Worm (Caenorhabditis elegans): ENCODE results near the gene T13H5.8.

DNA sequence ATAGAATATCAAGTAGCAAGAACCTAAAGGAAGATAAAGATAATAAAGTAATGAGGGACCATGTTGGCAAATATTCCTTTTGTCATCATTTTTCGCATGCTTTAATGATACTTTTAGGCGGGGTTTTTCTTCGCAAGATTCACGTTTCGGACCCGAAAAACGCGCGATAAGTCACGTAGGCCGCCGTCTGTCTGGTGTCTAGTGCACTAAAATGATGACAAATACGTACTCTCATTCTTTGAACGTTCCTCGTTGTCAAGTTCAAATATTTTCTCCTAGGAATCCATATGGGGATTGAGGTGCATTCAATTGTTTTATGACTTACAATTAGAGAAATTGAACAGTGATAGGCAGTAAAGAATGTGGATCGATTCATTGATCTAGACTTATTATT, 34.5 kb upstream of the T13H5.8 start, which contains the start of gene taap-1:
- TF ChIP-seq unc-62 (GFP tag; optimal IDR thresholded peaks at IDR 0.05 in 1 of 2) (no peak), unc-62 (tag; optimal IDR thresholded peaks at IDR 0.05) (no peak), egl-43 (GFP tag; IDR thresholded peaks at IDR 0.05) (no peak), ZK546.5 (tag; optimal IDR thresholded peaks at IDR 0.05) (no peak), egl-27 (tag; optimal IDR thresholded peaks at IDR 0.05) (no peak), set-16 (GFP tag; IDR thresholded peaks at IDR 0.05) (no peak), zag-1 (tag; optimal IDR thresholded peaks at IDR 0.05) (no peak), tag-97 (GFP tag; IDR thresholded peaks at IDR 0.05) (no peak), unc-130 (GFP tag; optimal IDR thresholded peaks at IDR 0.05) (no peak)
